Fruit fly (Drosophila melanogaster): ENCODE data around the gene Hacd2.
A peak's percentile ranks its signal among the peaks of the same experiment; 100 is the strongest.

Hacd2 gene

DNA sequence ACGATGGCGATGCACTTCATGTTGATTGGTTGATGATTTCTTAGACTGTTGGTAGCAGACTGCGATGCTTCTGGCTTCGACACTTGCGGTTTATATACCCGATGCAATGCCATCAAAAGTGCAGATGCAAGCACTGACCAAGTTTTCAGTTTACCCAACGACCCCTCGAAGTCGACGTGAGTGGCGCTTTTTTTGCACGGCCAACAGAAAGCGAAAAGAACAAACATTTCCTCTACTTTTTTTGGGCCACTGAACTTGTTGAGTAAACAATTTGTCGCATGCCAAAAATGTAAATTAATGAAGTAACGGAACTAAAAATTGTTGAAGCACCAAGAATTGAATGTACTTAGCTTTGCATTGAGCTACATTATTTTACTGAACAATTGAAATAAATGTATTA, 33.9 kb downstream of the Hacd2 start, which contains the start of gene Vm34Ca:
Vm34Ca (minus strand) TSS at position 66 of the 400 bp plus-strand sequence.
- TF ChIP-seq CG17801 (GFP tag; optimal IDR thresholded peaks at IDR 0.05; ENCODE audit: partially characterized antibody), result peak; percentile 68

DNA sequence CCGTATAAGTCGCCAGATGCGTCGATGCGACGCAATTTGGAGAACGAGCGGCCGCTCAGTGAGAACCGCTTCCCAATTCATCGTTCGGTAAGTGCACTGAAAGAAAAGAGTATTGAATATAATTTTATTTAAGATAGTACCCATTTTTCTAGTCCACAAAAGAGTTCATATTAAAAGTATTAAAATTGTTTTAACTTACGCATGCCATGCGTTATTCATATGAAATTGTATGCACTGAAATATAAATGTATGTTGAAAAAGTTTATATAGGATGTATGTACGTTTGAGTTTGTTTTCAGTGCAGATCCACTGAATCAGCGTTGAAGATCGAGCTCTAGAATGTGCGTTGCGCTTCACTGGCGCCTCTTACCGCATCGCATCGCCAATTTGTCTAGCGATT, 45.9 kb downstream of the Hacd2 start:
- TF ChIP-seq CG17801 (GFP tag; optimal IDR thresholded peaks at IDR 0.05; ENCODE audit: partially characterized antibody), result peak; percentile 75

DNA sequence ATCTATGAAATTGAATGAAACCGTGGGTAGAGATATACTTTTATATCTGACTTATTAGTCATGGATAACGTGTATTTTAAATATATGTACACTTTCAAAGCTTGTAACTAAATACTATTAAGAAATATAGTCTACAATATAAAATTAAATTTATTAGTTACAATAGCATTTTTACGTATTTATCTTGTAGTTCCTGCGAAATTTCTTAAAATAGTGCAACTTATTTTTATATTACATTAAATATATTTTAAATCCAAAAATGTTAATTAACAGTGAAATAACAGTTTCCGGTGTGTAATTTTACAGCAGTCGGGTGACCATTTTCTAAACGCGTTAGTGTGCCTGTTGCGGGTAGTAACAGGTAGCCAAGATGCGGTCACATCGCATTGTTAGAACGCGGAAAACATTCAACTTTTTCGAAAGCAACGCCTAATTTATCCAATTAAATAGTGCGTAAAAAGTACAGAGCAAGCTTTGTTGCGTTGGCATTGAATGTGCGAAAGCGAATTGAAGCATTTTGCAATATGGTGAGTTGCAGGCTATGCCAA, 46.8 kb downstream of the Hacd2 start, which contains the start of the genes CG10859 and CG7110:
CG10859 (minus strand) TSS at position 51 of the 548 bp plus-strand sequence.
CG7110 (plus strand) TSS at position 378 of the 548 bp plus-strand sequence.
- TF ChIP-seq CG17801 (GFP tag; optimal IDR thresholded peaks at IDR 0.05; ENCODE audit: partially characterized antibody), result peak; percentile 89

DNA sequence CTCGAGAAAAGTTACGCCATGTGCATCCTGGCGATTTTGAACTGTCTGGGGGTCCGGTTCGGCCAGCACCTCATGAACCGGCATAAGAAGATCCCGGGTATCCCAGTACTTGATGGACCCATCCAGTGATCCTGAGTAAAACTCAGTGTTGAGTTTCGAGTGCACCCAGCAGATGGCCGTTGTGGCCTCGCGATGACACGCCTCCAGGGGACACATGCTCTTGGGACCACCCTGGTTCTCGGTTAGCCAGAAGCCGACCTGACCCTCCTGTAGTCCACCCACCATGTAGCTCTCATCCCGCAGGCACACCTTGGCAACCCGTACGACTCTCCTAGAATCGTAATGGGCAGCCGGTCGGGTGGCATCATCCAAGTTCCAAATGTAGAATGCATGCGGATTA, 48.1 kb downstream of the Hacd2 start:
- TF ChIP-seq CG17801 (GFP tag; optimal IDR thresholded peaks at IDR 0.05; ENCODE audit: partially characterized antibody), result no peak

DNA sequence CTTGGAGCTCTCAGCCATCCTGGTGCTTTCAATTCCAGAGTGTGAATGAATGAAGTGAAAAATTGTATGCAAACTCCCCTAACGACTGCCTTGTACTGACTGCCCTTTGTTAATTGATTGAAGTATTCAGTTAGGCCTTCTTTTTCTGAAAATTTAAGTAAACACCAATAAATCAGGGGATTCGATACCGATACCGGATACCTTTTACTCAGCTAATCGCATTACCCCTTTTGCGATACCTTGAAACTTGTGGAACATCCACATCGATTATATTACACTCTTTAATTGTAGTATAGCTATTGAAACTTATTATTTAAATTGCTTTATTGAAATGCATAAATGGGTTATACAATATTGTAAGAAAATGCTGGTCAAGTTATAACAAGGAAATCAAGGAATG, 49.4 kb downstream of the Hacd2 start, which contains the start of gene CG16957:
CG16957 (minus strand) TSS at position 101 of the 400 bp plus-strand sequence.
- no peak for TF ChIP-seq CG17801 (GFP tag; optimal IDR thresholded peaks at IDR 0.05; ENCODE audit: partially characterized antibody)

DNA sequence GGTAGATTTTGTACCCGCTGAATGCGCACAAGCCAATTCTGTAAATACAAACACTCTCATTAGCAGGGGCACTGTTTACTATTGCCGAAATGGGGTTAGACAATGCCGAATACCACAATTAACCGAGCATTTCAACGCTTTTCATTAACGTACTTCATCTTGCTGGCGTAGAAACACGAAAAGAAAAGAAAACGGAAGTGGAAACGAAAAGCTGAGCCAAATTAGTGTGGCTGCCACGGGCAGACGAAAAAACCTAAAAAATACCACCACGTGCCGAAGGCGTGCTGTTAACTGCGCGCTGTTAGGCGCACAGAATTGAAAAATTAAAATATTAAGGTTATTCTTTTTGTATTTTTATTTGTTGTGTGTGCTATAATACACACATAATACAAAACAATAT, 50.5 kb downstream of the Hacd2 start, which contains the start of gene RpL24:
RpL24 (minus strand) TSS at position 229 of the 400 bp plus-strand sequence.
- peak; percentile 98 for TF ChIP-seq CG17801 (GFP tag; optimal IDR thresholded peaks at IDR 0.05; ENCODE audit: partially characterized antibody)
